Fruit fly (Drosophila melanogaster) whole organism, adult: ENCODE measurements around the gene Jon65Aii.

Experiments
- CG12768 ChIP-seq: fragments of 200-800 bp; sonication (Bioruptor generic); optimal IDR thresholded peaks from 2 replicates; lab custom pipeline; 2017; ENCODE audit warnings: missing biosample characterization, missing genetic modification characterization, mild to moderate bottlenecking, moderate library complexity, missing genetic modification reagents
- CG14711 ChIP-seq: fragments of 200-800 bp; sonication (Bioruptor generic); optimal IDR thresholded peaks from 2 replicates; lab custom pipeline; 2018; ENCODE audit warnings: missing biosample characterization, mild to moderate bottlenecking, missing genetic modification characterization, moderate library complexity
- CG1620 ChIP-seq: fragments of 200-800 bp; sonication (Bioruptor generic); optimal IDR thresholded peaks from 2 replicates; lab custom pipeline; 2016; ENCODE audit warnings: missing biosample characterization, missing genetic modification characterization
- CG33017 ChIP-seq: fragments of 200-800 bp; sonication (Bioruptor generic); optimal IDR thresholded peaks from 2 replicates; lab custom pipeline; 2018; ENCODE audit warnings: missing biosample characterization, mild to moderate bottlenecking, missing genetic modification characterization, moderate library complexity
- CG5204 ChIP-seq: fragments of 200-800 bp; sonication (Bioruptor generic); optimal IDR thresholded peaks from 2 replicates; lab custom pipeline; 2016; ENCODE audit warnings: missing biosample characterization, missing genetic modification characterization
- CG7045 ChIP-seq: fragments of 200-800 bp; sonication (Bioruptor generic); optimal IDR thresholded peaks from 2 replicates; lab custom pipeline; 2017; ENCODE audit warnings: missing biosample characterization, mild to moderate bottlenecking, missing genetic modification characterization
- CG7101 ChIP-seq: fragments of 200-800 bp; sonication (Bioruptor generic); optimal IDR thresholded peaks from 2 replicates; lab custom pipeline; 2018; ENCODE audit warnings: missing biosample characterization, mild to moderate bottlenecking, missing genetic modification characterization, moderate library complexity
- Clk ChIP-seq: fragments of 200-800 bp; sonication (Bioruptor generic); optimal IDR thresholded peaks from 2 replicates; lab custom pipeline; 2017; ENCODE audit warnings: missing biosample characterization, missing genetic modification characterization
- bab1 ChIP-seq: fragments of 200-800 bp; sonication (Bioruptor generic); optimal IDR thresholded peaks from 3 replicates; lab custom pipeline; 2019; ENCODE audit warnings: missing biosample characterization, mild to moderate bottlenecking, missing genetic modification characterization, moderate library complexity
- cic ChIP-seq: fragments of 200-800 bp; sonication (Bioruptor generic); optimal IDR thresholded peaks from 2 replicates; lab custom pipeline; 2017; ENCODE audit warnings: missing biosample characterization, mild to moderate bottlenecking, missing genetic modification characterization, moderate library complexity
- pad ChIP-seq: fragments of 200-800 bp; sonication (Bioruptor generic); optimal IDR thresholded peaks from 3 replicates; lab custom pipeline; 2017; ENCODE audit warnings: missing biosample characterization, missing genetic modification characterization, mild to moderate bottlenecking, moderate library complexity, missing genetic modification reagents
- toe ChIP-seq: fragments of 200-800 bp; sonication (Bioruptor generic); optimal IDR thresholded peaks from 2 replicates; lab custom pipeline; 2016; ENCODE audit warnings: missing biosample characterization, missing genetic modification characterization

- TF ChIP-seq cic (GFP tag; lab: Kevin White, UChicago) (no peak), CG5204 (GFP tag; lab: Kevin White, UChicago) (no peak), CG1620 (GFP tag; lab: Kevin White, UChicago) (no peak), CG14711 (tag; lab: Kevin White, UChicago) (no peak), Clk (GFP tag; lab: Kevin White, UChicago) (no peak), CG7045 (GFP tag; lab: Kevin White, UChicago) (no peak), CG12768 (GFP tag; lab: Kevin White, UChicago) (no peak), CG7101 (no peak), CG33017 (tag; lab: Kevin White, UChicago) (no peak), bab1 (GFP tag; lab: Kevin White, UChicago) (no peak), pad (GFP tag; lab: Kevin White, UChicago) (no peak), toe (no peak)
These were observed 16.1 kb downstream of the Jon65Aii start for dm6 chr3L:6068178-6068577.
